Fruit fly (Drosophila melanogaster): ENCODE measurements around the gene CG46468.

dm6 chr2L:9598390-9598789 is 33.2 kb upstream of the CG46468 start:
- TF ChIP-seq CG4496 (GFP tag; IDR thresholded peaks at IDR 0.05) (no peak), CG14655 (GFP tag; optimal IDR thresholded peaks at IDR 0.05) (peak; percentile 36), gl (tag; optimal IDR thresholded peaks at IDR 0.05) (no peak), D1 (tag; optimal IDR thresholded peaks at IDR 0.05) (no peak), CG34367 (tag; optimal IDR thresholded peaks at IDR 0.05) (no peak), CG9948 (tag; optimal IDR thresholded peaks at IDR 0.05) (no peak), CG12605 (GFP tag; IDR thresholded peaks at IDR 0.05) (0 out of 2 replicates have a peak, but pooled peaks have one; percentile 34), CG10348 (GFP tag; IDR thresholded peaks at IDR 0.05) (no peak), CG8159 (tag; optimal IDR thresholded peaks at IDR 0.05) (peak; percentile 15), EcR (GFP tag; optimal IDR thresholded peaks at IDR 0.05) (no peak), CG17806 (tag; optimal IDR thresholded peaks at IDR 0.05) (peak; percentile 24), CG32121 (GFP tag; IDR thresholded peaks at IDR 0.05) (no peak)

All from whole organism, pupa.